Fruit fly (Drosophila melanogaster) whole organism, adult: ENCODE measurements around the gene CG42674.

Experiments
- CG11617 ChIP-seq: fragments of 200-800 bp; sonication (Bioruptor generic); optimal IDR thresholded peaks from 2 replicates; lab custom pipeline; 2017; ENCODE audit warnings: mild to moderate bottlenecking, missing biosample characterization, missing genetic modification reagents, missing genetic modification characterization
- CG12768 ChIP-seq: fragments of 200-800 bp; sonication (Bioruptor generic); optimal IDR thresholded peaks from 2 replicates; lab custom pipeline; 2017; ENCODE audit warnings: missing biosample characterization, missing genetic modification characterization, mild to moderate bottlenecking, moderate library complexity, missing genetic modification reagents
- CG14711 ChIP-seq: fragments of 200-800 bp; sonication (Bioruptor generic); optimal IDR thresholded peaks from 2 replicates; lab custom pipeline; 2018; ENCODE audit warnings: missing biosample characterization, mild to moderate bottlenecking, missing genetic modification characterization, moderate library complexity
- CG1620 ChIP-seq: fragments of 200-800 bp; sonication (Bioruptor generic); optimal IDR thresholded peaks from 2 replicates; lab custom pipeline; 2016; ENCODE audit warnings: missing biosample characterization, missing genetic modification characterization
- CG33017 ChIP-seq: fragments of 200-800 bp; sonication (Bioruptor generic); optimal IDR thresholded peaks from 2 replicates; lab custom pipeline; 2018; ENCODE audit warnings: missing biosample characterization, mild to moderate bottlenecking, missing genetic modification characterization, moderate library complexity
- CG5204 ChIP-seq: fragments of 200-800 bp; sonication (Bioruptor generic); optimal IDR thresholded peaks from 2 replicates; lab custom pipeline; 2016; ENCODE audit warnings: missing biosample characterization, missing genetic modification characterization
- CG7045 ChIP-seq: fragments of 200-800 bp; sonication (Bioruptor generic); optimal IDR thresholded peaks from 2 replicates; lab custom pipeline; 2017; ENCODE audit warnings: missing biosample characterization, mild to moderate bottlenecking, missing genetic modification characterization
- CG7101 ChIP-seq: fragments of 200-800 bp; sonication (Bioruptor generic); optimal IDR thresholded peaks from 2 replicates; lab custom pipeline; 2018; ENCODE audit warnings: missing biosample characterization, mild to moderate bottlenecking, missing genetic modification characterization, moderate library complexity
- Clk ChIP-seq: fragments of 200-800 bp; sonication (Bioruptor generic); optimal IDR thresholded peaks from 2 replicates; lab custom pipeline; 2017; ENCODE audit warnings: missing biosample characterization, missing genetic modification characterization
- Crg-1 ChIP-seq: fragments of 200-800 bp; sonication (Bioruptor generic); optimal IDR thresholded peaks from 2 replicates; lab custom pipeline; 2016; ENCODE audit warnings: missing biosample characterization, missing genetic modification characterization
- Hr96 ChIP-seq: fragments of 200-800 bp; sonication (Bioruptor generic); optimal IDR thresholded peaks from 2 replicates; lab custom pipeline; 2016; ENCODE audit warnings: missing biosample characterization, missing genetic modification characterization
- Mnt ChIP-seq: fragments of 200-800 bp; sonication (Bioruptor generic); optimal IDR thresholded peaks from 2 replicates; lab custom pipeline; 2016; ENCODE audit warnings: missing biosample characterization, mild to moderate bottlenecking, missing genetic modification characterization
- bab1 ChIP-seq: fragments of 200-800 bp; sonication (Bioruptor generic); optimal IDR thresholded peaks from 3 replicates; lab custom pipeline; 2019; ENCODE audit warnings: missing biosample characterization, mild to moderate bottlenecking, missing genetic modification characterization, moderate library complexity
- cic ChIP-seq: fragments of 200-800 bp; sonication (Bioruptor generic); optimal IDR thresholded peaks from 2 replicates; lab custom pipeline; 2017; ENCODE audit warnings: missing biosample characterization, mild to moderate bottlenecking, missing genetic modification characterization, moderate library complexity
- cnc ChIP-seq, 2 experiments: fragments of >200 bp; optimal IDR thresholded peaks; 2 replicates each; lab custom pipeline; 2017
- kay ChIP-seq: fragments of 200-800 bp; sonication (Bioruptor generic); peaks from one replicate; lab custom pipeline; 2016; ENCODE audit warnings: missing biosample characterization, missing genetic modification characterization, borderline replicate concordance
- ovo ChIP-seq: fragments of 200-800 bp; sonication (Bioruptor generic); optimal IDR thresholded peaks from 2 replicates; lab custom pipeline; 2016; ENCODE audit warnings: missing biosample characterization, missing genetic modification characterization
- pad ChIP-seq: fragments of 200-800 bp; sonication (Bioruptor generic); optimal IDR thresholded peaks from 3 replicates; lab custom pipeline; 2017; ENCODE audit warnings: missing biosample characterization, missing genetic modification characterization, mild to moderate bottlenecking, moderate library complexity, missing genetic modification reagents
- tj ChIP-seq: fragments of 200-800 bp; sonication (Bioruptor generic); optimal IDR thresholded peaks from 3 replicates; lab custom pipeline; 2017; ENCODE audit warnings: missing biosample characterization, mild to moderate bottlenecking, missing genetic modification characterization, moderate library complexity
- toe ChIP-seq: fragments of 200-800 bp; sonication (Bioruptor generic); optimal IDR thresholded peaks from 2 replicates; lab custom pipeline; 2016; ENCODE audit warnings: missing biosample characterization, missing genetic modification characterization

The CG42674 gene

DNA sequence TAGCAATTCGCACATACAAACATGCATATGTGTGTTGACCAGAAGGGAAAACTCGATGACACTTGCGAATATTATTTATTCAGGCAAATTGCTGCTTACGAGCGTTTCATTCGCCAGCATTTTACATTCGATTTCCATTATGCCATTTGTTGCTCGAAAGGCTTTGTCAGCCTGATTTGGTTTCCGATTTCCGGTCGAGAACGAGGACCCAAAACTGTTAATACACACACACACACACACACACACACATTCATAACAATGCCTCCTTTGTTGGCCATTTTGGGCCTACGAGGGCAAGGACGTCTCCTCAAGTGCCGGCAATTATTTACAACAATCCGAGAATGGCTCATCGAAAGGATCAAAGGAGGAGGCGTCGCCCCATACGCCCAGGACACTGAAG, 20.4 kb downstream of the CG42674 start:
- no peak for TF ChIP-seq Hr96 (GFP tag; lab: Kevin White, UChicago)
- TF ChIP-seq CG33017 (tag; lab: Kevin White, UChicago), result no peak
- no peak for TF ChIP-seq CG1620 (GFP tag; lab: Kevin White, UChicago)
- TF ChIP-seq CG5204, result no peak
- TF ChIP-seq CG14711 (tag; lab: Kevin White, UChicago), result no peak
- TF ChIP-seq cic (GFP tag; lab: Kevin White, UChicago), result no peak
- TF ChIP-seq Clk, result no peak
- TF ChIP-seq cnc (optimal IDR thresholded peaks at IDR 0.05; lab: Kevin White, UChicago), result no peak
- TF ChIP-seq kay (GFP tag; lab: Kevin White, UChicago), result no peak
- TF ChIP-seq pad (GFP tag; lab: Kevin White, UChicago), result no peak
- no peak for TF ChIP-seq CG7101 (tag; lab: Kevin White, UChicago)
- TF ChIP-seq ovo (GFP tag; lab: Kevin White, UChicago), result no peak
- TF ChIP-seq toe (GFP tag; lab: Kevin White, UChicago), result no peak
- TF ChIP-seq bab1, result no peak
- no peak for TF ChIP-seq CG12768 (GFP tag; lab: Kevin White, UChicago)
- TF ChIP-seq Crg-1 (GFP tag; lab: Kevin White, UChicago), result no peak

DNA sequence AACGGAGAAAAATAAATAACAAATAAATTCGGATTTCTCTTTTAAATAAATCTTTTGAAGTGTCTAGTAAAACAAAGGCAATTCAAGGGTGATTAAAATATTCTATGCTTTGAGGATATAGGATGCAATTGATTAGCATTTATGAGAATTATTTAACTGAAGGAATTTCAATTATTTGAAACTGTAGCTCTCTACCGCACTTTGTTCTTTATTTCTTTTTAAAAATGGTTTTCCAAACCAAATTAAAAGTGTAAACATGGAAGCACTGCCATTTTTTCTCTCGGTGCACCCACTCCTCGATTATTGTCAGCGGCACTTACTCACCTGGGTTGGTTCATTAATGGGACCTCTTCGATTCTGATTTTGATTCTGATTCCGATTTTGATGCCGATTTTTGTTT, 30.0 kb downstream of the CG42674 start:
- peak; percentile 31 for TF ChIP-seq kay (GFP tag; lab: Kevin White, UChicago)
- no peak for TF ChIP-seq CG11617 (GFP tag; lab: Kevin White, UChicago)

DNA sequence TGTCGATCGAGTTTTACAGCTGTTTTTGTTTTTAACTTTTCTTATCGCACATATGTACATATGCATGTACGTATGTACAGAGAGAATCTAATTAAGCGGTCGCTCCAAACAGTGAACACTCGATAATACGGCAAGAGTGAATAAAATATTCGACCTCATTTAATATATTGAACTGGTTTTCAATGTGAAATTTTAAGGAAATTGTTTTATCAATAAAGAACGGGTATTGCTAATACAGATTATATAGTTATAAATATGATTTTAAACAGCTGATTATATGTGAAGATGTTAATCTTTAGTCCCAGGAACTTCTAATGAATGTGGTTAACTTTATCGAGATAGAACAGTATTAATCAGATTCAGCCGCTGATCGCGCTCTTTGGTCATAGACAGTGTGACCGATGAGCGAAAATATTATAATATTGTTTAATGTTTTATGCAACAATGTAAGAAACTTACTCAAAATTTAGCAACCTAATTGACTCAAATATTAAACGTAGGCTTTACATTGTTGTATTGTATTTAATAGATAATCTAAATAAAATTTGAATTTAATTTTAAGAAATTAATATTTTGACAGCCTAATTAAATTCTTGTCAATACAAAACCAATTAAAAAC, 57.4 kb downstream of the CG42674 start, which contains the start of gene CG7328:
TSS of gene CG7328 (minus strand) at position 19 of the 619 bp plus-strand sequence.
- TF ChIP-seq Crg-1 (GFP tag; lab: Kevin White, UChicago) (peak; percentile 82), CG7045 (peak; percentile 83), CG7101 (tag; lab: Kevin White, UChicago) (peak; percentile 91), cnc (optimal IDR thresholded peaks at IDR 0.05; lab: Kevin White, UChicago) (no peak), cic (GFP tag; lab: Kevin White, UChicago) (peak; percentile 58), ovo (GFP tag; lab: Kevin White, UChicago) (peak; percentile 78), tj (GFP tag; lab: Kevin White, UChicago) (peak; percentile 72), CG5204 (peak; percentile 93), CG11617 (GFP tag; lab: Kevin White, UChicago) (peak; percentile 92), CG33017 (tag; lab: Kevin White, UChicago) (peak; percentile 92), Clk (peak; percentile 52), kay (GFP tag; lab: Kevin White, UChicago) (peak; percentile 83), CG14711 (tag; lab: Kevin White, UChicago) (peak; percentile 82), Hr96 (GFP tag; lab: Kevin White, UChicago) (peak; percentile 91), pad (GFP tag; lab: Kevin White, UChicago) (peak; percentile 70), bab1 (peak; percentile 52), CG12768 (GFP tag; lab: Kevin White, UChicago) (peak; percentile 71), toe (GFP tag; lab: Kevin White, UChicago) (peak; percentile 95), Mnt (GFP tag; lab: Kevin White, UChicago) (peak; percentile 74), CG1620 (GFP tag; lab: Kevin White, UChicago) (peak; percentile 85)

DNA sequence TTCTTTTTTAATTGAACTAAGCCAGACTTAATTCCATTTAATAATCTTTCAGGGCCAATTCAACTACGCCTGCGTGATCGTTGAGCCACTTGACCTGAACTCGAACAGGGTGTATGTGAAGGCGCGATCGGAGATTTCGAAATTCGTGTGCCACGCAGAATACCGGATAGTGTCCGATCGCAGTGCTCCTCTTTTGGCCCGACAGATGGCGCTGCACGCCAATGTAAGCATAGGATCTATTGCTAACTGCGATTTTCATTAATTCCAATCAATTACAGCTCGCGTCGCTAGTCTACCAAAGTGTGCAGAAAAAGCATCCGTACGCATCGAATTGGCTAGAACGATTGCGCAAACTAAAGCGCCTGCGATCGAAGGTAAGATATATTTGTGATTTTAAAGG, 59.8 kb downstream of the CG42674 start:
- TF ChIP-seq toe (GFP tag; lab: Kevin White, UChicago) (no peak), CG5204 (no peak), CG33017 (tag; lab: Kevin White, UChicago) (no peak), Mnt (GFP tag; lab: Kevin White, UChicago) (no peak), Crg-1 (GFP tag; lab: Kevin White, UChicago) (no peak), CG7045 (no peak), cic (GFP tag; lab: Kevin White, UChicago) (no peak)

DNA sequence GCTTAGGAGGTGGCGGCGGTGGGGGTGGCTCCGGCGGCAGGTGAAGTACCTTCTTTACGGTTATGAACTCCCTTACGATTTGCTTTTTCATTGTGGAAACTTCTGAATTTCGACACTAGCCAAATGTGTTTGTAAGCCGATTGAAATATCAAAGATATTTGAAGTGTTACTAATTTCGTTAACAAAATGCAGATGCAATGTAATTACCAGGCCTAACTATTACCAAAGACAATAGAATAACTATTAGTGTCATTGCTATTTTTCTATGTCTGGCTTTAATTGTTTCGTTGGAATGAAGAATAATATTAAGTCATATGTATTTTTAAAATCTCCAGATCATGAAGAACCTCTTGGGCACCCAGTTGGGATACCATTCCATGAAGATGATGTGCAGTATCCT, 64.9 kb downstream of the CG42674 start, which contains the start of gene CG7335:
TSS of gene CG7335 (minus strand) at position 101 of the 400 bp plus-strand sequence.
- no peak for TF ChIP-seq cic (GFP tag; lab: Kevin White, UChicago)
- TF ChIP-seq Crg-1 (GFP tag; lab: Kevin White, UChicago), result no peak
- no peak for TF ChIP-seq CG7045
- no peak for TF ChIP-seq Clk
- no peak for TF ChIP-seq toe (GFP tag; lab: Kevin White, UChicago)
- no peak for TF ChIP-seq CG5204
- no peak for TF ChIP-seq cnc (optimal IDR thresholded peaks at IDR 0.05; lab: Kevin White, UChicago)
- TF ChIP-seq CG12768 (GFP tag; lab: Kevin White, UChicago), result no peak
- TF ChIP-seq CG1620 (GFP tag; lab: Kevin White, UChicago), result no peak
- no peak for TF ChIP-seq Hr96 (GFP tag; lab: Kevin White, UChicago)
- TF ChIP-seq CG7101 (tag; lab: Kevin White, UChicago), result no peak
- TF ChIP-seq CG33017 (tag; lab: Kevin White, UChicago), result no peak
- TF ChIP-seq pad (GFP tag; lab: Kevin White, UChicago), result no peak
- TF ChIP-seq CG14711 (tag; lab: Kevin White, UChicago), result no peak
- no peak for TF ChIP-seq ovo (GFP tag; lab: Kevin White, UChicago)

DNA sequence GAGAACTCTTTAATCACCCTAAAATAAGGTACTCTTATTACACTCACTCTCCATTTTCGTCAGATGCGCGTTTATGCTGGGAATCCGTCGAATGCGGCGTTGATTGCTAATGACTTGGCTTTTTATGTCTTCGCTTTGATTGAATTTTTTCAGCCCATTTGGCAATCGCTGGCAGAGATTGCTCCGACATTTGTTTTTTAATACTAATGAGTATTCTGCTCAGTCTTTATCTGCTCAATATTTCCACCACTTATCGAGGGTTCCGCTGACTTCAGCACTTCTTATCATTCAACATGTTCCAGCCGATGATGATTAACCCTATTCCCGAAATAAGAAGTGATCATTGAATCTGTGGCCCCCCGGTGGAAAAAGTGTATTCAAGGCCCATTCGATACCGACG, 66.5 kb downstream of the CG42674 start, which contains the start of gene obst-J:
TSS of gene obst-J (minus strand) at position 101 of the 400 bp plus-strand sequence.
- TF ChIP-seq Crg-1 (GFP tag; lab: Kevin White, UChicago) (no peak), CG1620 (GFP tag; lab: Kevin White, UChicago) (no peak), Clk (no peak), pad (GFP tag; lab: Kevin White, UChicago) (no peak), Hr96 (GFP tag; lab: Kevin White, UChicago) (no peak), CG5204 (no peak), CG7045 (no peak), kay (GFP tag; lab: Kevin White, UChicago) (no peak), cnc (optimal IDR thresholded peaks at IDR 0.05; lab: Kevin White, UChicago) (no peak), ovo (GFP tag; lab: Kevin White, UChicago) (no peak), Mnt (GFP tag; lab: Kevin White, UChicago) (no peak), CG33017 (tag; lab: Kevin White, UChicago) (no peak), CG11617 (GFP tag; lab: Kevin White, UChicago) (no peak), bab1 (no peak), cic (GFP tag; lab: Kevin White, UChicago) (no peak), CG7101 (tag; lab: Kevin White, UChicago) (no peak), CG12768 (GFP tag; lab: Kevin White, UChicago) (no peak)
